Fruit fly (Drosophila melanogaster) whole organism, adult: Measurements from ENCODE around the gene CG3679.

Experiments used
- CG11617 ChIP-seq: fragments of 200-800 bp; sonication (Bioruptor generic); optimal IDR thresholded peaks from 2 replicates; lab custom pipeline; 2017; ENCODE audit warnings: mild to moderate bottlenecking, missing biosample characterization, missing genetic modification reagents, missing genetic modification characterization
- CG12768 ChIP-seq: fragments of 200-800 bp; sonication (Bioruptor generic); optimal IDR thresholded peaks from 2 replicates; lab custom pipeline; 2017; ENCODE audit warnings: missing biosample characterization, missing genetic modification characterization, mild to moderate bottlenecking, moderate library complexity, missing genetic modification reagents
- CG14711 ChIP-seq: fragments of 200-800 bp; sonication (Bioruptor generic); optimal IDR thresholded peaks from 2 replicates; lab custom pipeline; 2018; ENCODE audit warnings: missing biosample characterization, mild to moderate bottlenecking, missing genetic modification characterization, moderate library complexity
- CG1620 ChIP-seq: fragments of 200-800 bp; sonication (Bioruptor generic); optimal IDR thresholded peaks from 2 replicates; lab custom pipeline; 2016; ENCODE audit warnings: missing biosample characterization, missing genetic modification characterization
- CG33017 ChIP-seq: fragments of 200-800 bp; sonication (Bioruptor generic); optimal IDR thresholded peaks from 2 replicates; lab custom pipeline; 2018; ENCODE audit warnings: missing biosample characterization, mild to moderate bottlenecking, missing genetic modification characterization, moderate library complexity
- CG5204 ChIP-seq: fragments of 200-800 bp; sonication (Bioruptor generic); optimal IDR thresholded peaks from 2 replicates; lab custom pipeline; 2016; ENCODE audit warnings: missing biosample characterization, missing genetic modification characterization
- CG7045 ChIP-seq: fragments of 200-800 bp; sonication (Bioruptor generic); optimal IDR thresholded peaks from 2 replicates; lab custom pipeline; 2017; ENCODE audit warnings: missing biosample characterization, mild to moderate bottlenecking, missing genetic modification characterization
- CG7101 ChIP-seq: fragments of 200-800 bp; sonication (Bioruptor generic); optimal IDR thresholded peaks from 2 replicates; lab custom pipeline; 2018; ENCODE audit warnings: missing biosample characterization, mild to moderate bottlenecking, missing genetic modification characterization, moderate library complexity
- Clk ChIP-seq: fragments of 200-800 bp; sonication (Bioruptor generic); optimal IDR thresholded peaks from 2 replicates; lab custom pipeline; 2017; ENCODE audit warnings: missing biosample characterization, missing genetic modification characterization
- Crg-1 ChIP-seq: fragments of 200-800 bp; sonication (Bioruptor generic); optimal IDR thresholded peaks from 2 replicates; lab custom pipeline; 2016; ENCODE audit warnings: missing biosample characterization, missing genetic modification characterization
- Hr96 ChIP-seq: fragments of 200-800 bp; sonication (Bioruptor generic); optimal IDR thresholded peaks from 2 replicates; lab custom pipeline; 2016; ENCODE audit warnings: missing biosample characterization, missing genetic modification characterization
- Mnt ChIP-seq: fragments of 200-800 bp; sonication (Bioruptor generic); optimal IDR thresholded peaks from 2 replicates; lab custom pipeline; 2016; ENCODE audit warnings: missing biosample characterization, mild to moderate bottlenecking, missing genetic modification characterization
- bab1 ChIP-seq: fragments of 200-800 bp; sonication (Bioruptor generic); optimal IDR thresholded peaks from 3 replicates; lab custom pipeline; 2019; ENCODE audit warnings: missing biosample characterization, mild to moderate bottlenecking, missing genetic modification characterization, moderate library complexity
- cic ChIP-seq: fragments of 200-800 bp; sonication (Bioruptor generic); optimal IDR thresholded peaks from 2 replicates; lab custom pipeline; 2017; ENCODE audit warnings: missing biosample characterization, mild to moderate bottlenecking, missing genetic modification characterization, moderate library complexity
- cnc ChIP-seq, 2 experiments: fragments of >200 bp; optimal IDR thresholded peaks; 2 replicates each; lab custom pipeline; 2017
- kay ChIP-seq: fragments of 200-800 bp; sonication (Bioruptor generic); peaks from one replicate; lab custom pipeline; 2016; ENCODE audit warnings: missing biosample characterization, missing genetic modification characterization, borderline replicate concordance
- ovo ChIP-seq: fragments of 200-800 bp; sonication (Bioruptor generic); optimal IDR thresholded peaks from 2 replicates; lab custom pipeline; 2016; ENCODE audit warnings: missing biosample characterization, missing genetic modification characterization
- pad ChIP-seq: fragments of 200-800 bp; sonication (Bioruptor generic); optimal IDR thresholded peaks from 3 replicates; lab custom pipeline; 2017; ENCODE audit warnings: missing biosample characterization, missing genetic modification characterization, mild to moderate bottlenecking, moderate library complexity, missing genetic modification reagents
- tj ChIP-seq: fragments of 200-800 bp; sonication (Bioruptor generic); optimal IDR thresholded peaks from 3 replicates; lab custom pipeline; 2017; ENCODE audit warnings: missing biosample characterization, mild to moderate bottlenecking, missing genetic modification characterization, moderate library complexity
- toe ChIP-seq: fragments of 200-800 bp; sonication (Bioruptor generic); optimal IDR thresholded peaks from 2 replicates; lab custom pipeline; 2016; ENCODE audit warnings: missing biosample characterization, missing genetic modification characterization

Gene CG3679

DNA sequence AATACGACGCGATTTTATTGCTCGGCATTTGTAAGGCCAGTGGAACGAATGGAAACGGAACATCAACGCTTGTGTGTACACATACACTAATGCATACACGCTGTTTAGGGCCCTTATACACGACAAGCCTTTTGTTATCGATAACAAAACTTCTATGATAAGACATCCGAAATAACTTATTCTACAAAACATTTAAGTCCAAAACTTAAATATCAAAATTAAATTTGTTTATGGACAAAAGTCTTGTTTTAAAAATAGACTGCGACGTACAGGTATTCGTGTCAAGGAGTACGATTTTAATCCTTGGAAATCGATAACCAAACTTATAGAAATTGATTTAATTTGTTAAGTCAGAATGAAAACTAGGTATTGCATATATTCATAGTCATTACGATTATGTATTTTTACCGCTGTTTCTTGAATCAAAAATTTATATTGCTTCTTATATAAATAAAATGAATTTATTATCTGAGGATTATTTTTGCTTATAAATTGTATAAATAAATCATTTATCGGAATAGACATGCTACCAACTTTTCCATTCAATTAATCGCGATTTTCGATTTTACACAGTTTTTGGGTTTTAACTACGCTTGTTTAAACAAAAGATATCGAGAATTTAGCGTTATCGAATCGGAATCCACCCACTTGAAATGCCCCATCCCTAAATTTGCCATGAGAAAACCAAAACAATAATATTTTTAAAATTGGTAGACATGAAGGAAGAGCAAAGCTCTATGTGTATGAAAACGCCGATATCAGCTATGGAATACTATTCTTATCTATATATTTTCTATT is 9.6 kb downstream of the CG3679 start, which contains the start of the genes CG9915 and SWIP:
Gene CG9915 (minus strand): TSS at position 61 of the 798 bp plus-strand sequence.
Gene SWIP (plus strand): TSS at position 632 of the 798 bp plus-strand sequence.
- TF ChIP-seq CG5204 (GFP tag; lab: Kevin White, UChicago), result no peak
- no peak for TF ChIP-seq CG7045
- peak; percentile 79 for TF ChIP-seq bab1 (GFP tag; lab: Kevin White, UChicago)
- peak; percentile 43 for TF ChIP-seq CG11617 (GFP tag; lab: Kevin White, UChicago)
- no peak for TF ChIP-seq Mnt (GFP tag; lab: Kevin White, UChicago)
- TF ChIP-seq Crg-1, result peak; percentile 4
- no peak for TF ChIP-seq CG12768 (GFP tag; lab: Kevin White, UChicago)
- no peak for TF ChIP-seq CG1620
- no peak for TF ChIP-seq cic (GFP tag; lab: Kevin White, UChicago)
- no peak for TF ChIP-seq cnc (optimal IDR thresholded peaks at IDR 0.05; lab: Kevin White, UChicago)
- TF ChIP-seq tj (GFP tag; lab: Kevin White, UChicago), result peak; percentile 31
- no peak for TF ChIP-seq CG33017 (tag; lab: Kevin White, UChicago)
- TF ChIP-seq CG7101 (tag; lab: Kevin White, UChicago), result peak; percentile 1
- no peak for TF ChIP-seq Clk (GFP tag; lab: Kevin White, UChicago)
- TF ChIP-seq kay, result peak; percentile 55
- no peak for TF ChIP-seq toe (GFP tag; lab: Kevin White, UChicago)
- TF ChIP-seq Hr96 (GFP tag; lab: Kevin White, UChicago), result no peak
- peak; percentile 5 for TF ChIP-seq pad (GFP tag; lab: Kevin White, UChicago)
- TF ChIP-seq CG14711 (tag; lab: Kevin White, UChicago), result peak; percentile 14
- TF ChIP-seq ovo (GFP tag; lab: Kevin White, UChicago), result no peak

DNA sequence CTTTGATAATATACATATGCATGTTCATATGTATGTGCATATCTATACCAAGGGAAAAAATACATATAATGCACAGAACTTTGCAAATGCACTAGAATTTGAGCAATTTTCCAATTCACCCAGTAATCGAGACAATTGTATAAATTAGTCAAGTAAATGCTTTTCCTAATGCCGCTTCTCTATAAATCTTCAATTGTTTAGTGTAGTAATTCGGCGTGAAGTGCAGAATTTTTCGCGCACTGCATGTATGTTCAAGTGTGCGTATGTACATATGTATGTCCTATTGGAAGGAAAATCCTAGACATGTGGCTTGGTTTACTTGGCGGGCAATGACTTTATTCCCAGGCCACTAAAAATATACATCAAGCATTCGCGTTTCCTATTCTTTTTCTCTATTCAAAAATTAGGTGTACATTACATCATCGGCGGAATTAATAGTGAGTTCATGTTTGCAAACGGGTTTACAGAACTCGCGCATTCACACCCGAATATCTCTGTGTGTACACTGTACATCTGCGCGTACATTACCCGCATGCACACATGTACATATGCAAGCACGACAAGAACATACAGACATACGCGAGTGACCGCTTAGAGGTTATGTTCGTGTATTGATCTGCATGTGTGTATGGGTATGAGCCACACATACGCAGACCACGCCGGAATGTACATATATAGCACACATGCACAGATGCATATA is 15.3 kb downstream of the CG3679 start:
- TF ChIP-seq Crg-1, result peak; percentile 27
- no peak for TF ChIP-seq CG33017 (tag; lab: Kevin White, UChicago)
- TF ChIP-seq cnc (optimal IDR thresholded peaks at IDR 0.05; lab: Kevin White, UChicago), result no peak
- TF ChIP-seq toe (GFP tag; lab: Kevin White, UChicago), result no peak
- TF ChIP-seq pad (GFP tag; lab: Kevin White, UChicago), result peak; percentile 37
- peak; percentile 78 for TF ChIP-seq cic (GFP tag; lab: Kevin White, UChicago)
- TF ChIP-seq ovo (GFP tag; lab: Kevin White, UChicago), result peak; percentile 85
- TF ChIP-seq CG7101 (tag; lab: Kevin White, UChicago), result peak; percentile 28
- no peak for TF ChIP-seq Clk (GFP tag; lab: Kevin White, UChicago)
- TF ChIP-seq CG1620, result no peak
- TF ChIP-seq CG7045, result no peak
- TF ChIP-seq tj (GFP tag; lab: Kevin White, UChicago), result peak; percentile 65
- peak; percentile 94 for TF ChIP-seq Mnt (GFP tag; lab: Kevin White, UChicago)

DNA sequence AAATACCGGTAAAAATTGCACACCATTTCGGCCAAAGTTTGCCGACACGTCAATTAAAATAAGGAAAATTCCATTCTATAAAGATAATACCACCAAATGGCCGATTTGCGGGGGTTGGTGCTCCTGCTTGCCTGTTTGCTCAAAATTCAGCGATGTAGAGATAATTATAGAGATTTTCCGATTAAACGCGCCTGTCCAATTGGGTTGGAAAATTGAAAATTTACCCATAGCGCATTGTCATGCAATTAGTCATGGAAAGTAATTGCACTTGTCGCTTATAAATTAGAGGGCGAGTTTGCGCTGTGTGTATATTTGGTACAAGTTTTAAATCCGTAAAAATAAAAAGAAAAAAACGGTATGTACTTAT is 15.9 kb downstream of the CG3679 start:
- TF ChIP-seq cnc (optimal IDR thresholded peaks at IDR 0.05; lab: Kevin White, UChicago) (peak in 1 of 2 experiments; percentile 56), tj (GFP tag; lab: Kevin White, UChicago) (no peak), pad (GFP tag; lab: Kevin White, UChicago) (no peak), kay (peak; percentile 86), CG7101 (tag; lab: Kevin White, UChicago) (no peak), Clk (GFP tag; lab: Kevin White, UChicago) (no peak), toe (GFP tag; lab: Kevin White, UChicago) (no peak)

DNA sequence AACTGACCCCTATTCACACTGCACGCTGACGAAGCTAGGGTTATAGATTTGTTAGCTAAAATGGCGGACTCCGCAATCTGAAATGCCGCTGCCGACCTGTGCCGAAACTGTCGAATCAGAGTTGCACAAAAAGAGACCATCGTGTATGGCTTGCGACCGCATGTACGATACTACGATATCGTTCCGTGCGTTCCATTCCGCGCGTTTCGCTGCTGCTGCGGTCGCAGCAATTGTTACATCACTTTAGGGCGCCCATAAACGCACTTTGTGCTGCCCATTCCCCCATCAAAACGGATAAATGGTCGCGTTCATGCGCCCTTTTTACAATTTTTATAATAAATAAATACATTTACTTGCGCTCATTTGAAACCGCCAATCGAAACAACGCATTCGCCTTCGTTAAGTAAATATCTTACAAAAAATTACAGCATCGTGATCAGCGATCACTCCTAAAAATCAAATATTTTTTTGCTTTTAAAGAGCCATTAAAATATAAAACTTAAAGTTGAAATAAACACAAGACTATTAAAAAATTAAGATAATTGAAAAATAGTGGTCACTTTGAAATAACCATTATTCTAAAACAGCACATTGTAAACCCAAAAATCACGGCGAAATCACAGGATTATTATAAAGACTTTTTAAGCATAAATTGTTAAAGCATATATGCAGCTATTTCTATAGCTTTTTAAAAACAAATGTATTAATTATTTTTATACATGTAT is 16.7 kb downstream of the CG3679 start, which contains the start of gene Cyp1:
Gene Cyp1 (minus strand): TSS at position 174 of the 725 bp plus-strand sequence.
- TF ChIP-seq CG1620, result peak; percentile 40
- no peak for TF ChIP-seq toe (GFP tag; lab: Kevin White, UChicago)
- TF ChIP-seq Mnt (GFP tag; lab: Kevin White, UChicago), result peak; percentile 86
- no peak for TF ChIP-seq Hr96 (GFP tag; lab: Kevin White, UChicago)
- no peak for TF ChIP-seq CG7045
- TF ChIP-seq kay, result no peak
- peak; percentile 13 for TF ChIP-seq CG33017 (tag; lab: Kevin White, UChicago)
- no peak for TF ChIP-seq cnc (optimal IDR thresholded peaks at IDR 0.05; lab: Kevin White, UChicago)
- TF ChIP-seq CG14711 (tag; lab: Kevin White, UChicago), result peak; percentile 58
- peak; percentile 75 for TF ChIP-seq tj (GFP tag; lab: Kevin White, UChicago)
- peak; percentile 72 for TF ChIP-seq Crg-1
- peak; percentile 13 for TF ChIP-seq pad (GFP tag; lab: Kevin White, UChicago)
- TF ChIP-seq ovo (GFP tag; lab: Kevin White, UChicago), result peak; percentile 31
- peak; percentile 58 for TF ChIP-seq CG12768 (GFP tag; lab: Kevin White, UChicago)
- TF ChIP-seq CG11617 (GFP tag; lab: Kevin White, UChicago), result peak; percentile 21
- TF ChIP-seq Clk (GFP tag; lab: Kevin White, UChicago), result no peak
- TF ChIP-seq bab1 (GFP tag; lab: Kevin White, UChicago), result peak; percentile 50
- peak; percentile 17 for TF ChIP-seq cic (GFP tag; lab: Kevin White, UChicago)
- TF ChIP-seq CG7101 (tag; lab: Kevin White, UChicago), result peak; percentile 66
- TF ChIP-seq CG5204 (GFP tag; lab: Kevin White, UChicago), result no peak
